Worm (Caenorhabditis elegans): Measurements from ENCODE around the gene mrp-1.

Gene mrp-1

DNA sequence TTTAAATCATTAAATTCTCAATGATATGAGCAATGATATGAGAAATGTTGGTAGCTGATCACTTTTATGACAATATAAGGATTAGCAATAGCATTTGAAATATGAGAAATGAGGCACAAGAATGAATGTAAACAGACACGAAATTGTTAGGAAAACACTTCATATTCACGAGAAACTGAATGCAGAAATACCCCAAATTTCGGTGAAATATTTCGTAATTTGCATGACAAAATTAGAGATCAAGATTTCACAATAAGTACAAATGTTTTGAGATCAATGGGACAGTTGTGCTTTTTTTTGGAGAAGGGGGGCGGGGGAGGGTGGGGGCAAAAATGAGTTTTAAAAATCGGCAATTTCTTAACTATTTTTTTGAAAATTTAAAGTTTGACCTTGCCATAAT is 51.3 kb downstream of the mrp-1 start:
- TF ChIP-seq F39B2.1 (GFP tag; IDR thresholded peaks at IDR 0.05), result no peak
- no peak for TF ChIP-seq ztf-3 (GFP tag; optimal IDR thresholded peaks at IDR 0.05)
- no peak for TF ChIP-seq atf-7 (tag; optimal IDR thresholded peaks at IDR 0.05)
- TF ChIP-seq rcor-1 (GFP tag; IDR thresholded peaks at IDR 0.05), result no peak
- TF ChIP-seq sptf-2 (GFP tag; optimal IDR thresholded peaks at IDR 0.05), result no peak
- TF ChIP-seq pha-4 (tag; optimal IDR thresholded peaks at IDR 0.05), result no peak

DNA sequence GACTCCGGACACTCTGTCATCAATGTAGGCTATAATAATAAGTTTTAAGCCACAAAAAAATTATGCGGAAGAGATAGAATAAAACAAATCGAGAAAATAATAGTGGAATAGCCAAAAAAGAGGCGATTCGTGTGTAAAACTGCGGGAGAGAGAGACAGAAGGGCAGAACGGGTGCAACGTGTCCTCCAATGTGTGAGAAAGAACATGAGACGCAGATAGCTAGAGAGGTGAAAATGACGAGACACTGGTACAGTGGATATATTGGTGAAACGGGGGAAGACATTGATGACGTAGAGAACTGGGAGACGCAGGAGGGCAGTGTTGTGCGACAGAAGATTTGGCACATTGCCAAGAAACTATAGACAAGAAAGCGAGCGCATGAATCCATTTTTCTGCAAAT is 52.0 kb downstream of the mrp-1 start, which contains the start of gene F28C10.3:
Gene F28C10.3, minus strand, starts transcription at position 101 of the 400 bp plus-strand sequence.
- TF ChIP-seq die-1 (tag; optimal IDR thresholded peaks at IDR 0.05) (peak; percentile 42), unc-62 (GFP tag; optimal IDR thresholded peaks at IDR 0.05) (peak; percentile 5), madf-10 (tag; optimal IDR thresholded peaks at IDR 0.05) (peak; percentile 18), zfh-2 (GFP tag; conservative IDR thresholded peaks at IDR 0.05) (peak; percentile 49; the same call in 1 of the 2 replicates), snpc-4 (GFP tag; optimal IDR thresholded peaks at IDR 0.05) (no peak), snpc-4 (tag; optimal IDR thresholded peaks at IDR 0.05) (peak in 1 of 4 experiments; percentile 6), K12H6.12 (tag; optimal IDR thresholded peaks at IDR 0.05) (peak; percentile 56), attf-5 (GFP tag; optimal IDR thresholded peaks at IDR 0.05) (peak; percentile 28), ZK185.1 (tag; optimal IDR thresholded peaks at IDR 0.05; ENCODE audit: poor library complexity, severe bottlenecking) (peak; percentile 38), lir-1 (GFP tag; conservative IDR thresholded peaks at IDR 0.05) (no peak), F57C9.4 (tag; optimal IDR thresholded peaks at IDR 0.05) (no peak), ceh-27 (GFP tag; optimal IDR thresholded peaks at IDR 0.05) (peak; percentile 59), F49E8.2 (tag; optimal IDR thresholded peaks at IDR 0.05; ENCODE audit: insufficient read depth) (no peak), gei-17 (GFP tag; optimal IDR thresholded peaks at IDR 0.05) (peak; percentile 43), nfya-2 (GFP tag; IDR thresholded peaks at IDR 0.05) (no peak), rec-8 (tag; optimal IDR thresholded peaks at IDR 0.05) (no peak), madf-3 (GFP tag; IDR thresholded peaks at IDR 0.05) (no peak), dox-1 (GFP tag; IDR thresholded peaks at IDR 0.05) (no peak), cebp-1 (GFP tag; IDR thresholded peaks at IDR 0.05) (no peak), cebp-1 (tag; optimal IDR thresholded peaks at IDR 0.05) (peak; percentile 67), mxl-1 (tag; optimal IDR thresholded peaks at IDR 0.05) (no peak), atf-7 (tag; optimal IDR thresholded peaks at IDR 0.05) (peak; percentile 60), let-607 (tag; optimal IDR thresholded peaks at IDR 0.05) (peak in 1 of 2 experiments; percentile 22), tbp1 (GFP tag; optimal IDR thresholded peaks at IDR 0.05) (peak; percentile 8), somi-1 (GFP tag; optimal IDR thresholded peaks at IDR 0.05) (peak; percentile 18), ztf-26 (tag; optimal IDR thresholded peaks at IDR 0.05) (peak; percentile 24), hmg-1.2 (GFP tag; IDR thresholded peaks at IDR 0.05) (peak; percentile 67; the same call in 1 of the 2 replicates)

DNA sequence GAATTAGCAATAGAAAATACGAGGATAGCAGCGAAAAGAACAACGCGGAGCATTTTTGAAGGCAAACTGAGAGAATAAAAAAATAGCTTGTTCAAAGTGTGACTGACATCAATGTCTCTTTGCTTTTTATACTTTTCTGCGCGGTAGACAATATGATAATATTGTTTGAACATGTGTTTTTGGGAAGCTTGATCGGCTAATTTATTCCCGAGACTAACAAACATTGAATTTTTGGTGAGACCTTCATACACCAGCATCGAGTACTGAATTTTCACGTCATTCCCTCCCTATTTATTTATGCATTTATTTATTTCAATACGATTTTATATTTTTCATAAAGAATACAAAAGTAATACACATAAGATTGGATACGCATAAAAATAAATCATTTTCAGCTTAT is 56.8 kb downstream of the mrp-1 start, which contains the start of gene B0310.6:
Gene B0310.6, minus strand, starts transcription at position 101 of the 400 bp plus-strand sequence.
- no peak for TF ChIP-seq B0336.3 (GFP tag; IDR thresholded peaks at IDR 0.05)
- no peak for TF ChIP-seq ceh-100 (GFP tag; IDR thresholded peaks at IDR 0.05)
- TF ChIP-seq ztf-6 (GFP tag; IDR thresholded peaks at IDR 0.05), result no peak
- no peak for TF ChIP-seq tbp1 (GFP tag; optimal IDR thresholded peaks at IDR 0.05)
- no peak for TF ChIP-seq cebp-2 (GFP tag; IDR thresholded peaks at IDR 0.05)
- no peak for TF ChIP-seq F37B4.10 (GFP tag; IDR thresholded peaks at IDR 0.05)
- no peak for TF ChIP-seq let-526 (GFP tag; IDR thresholded peaks at IDR 0.05)
- no peak for TF ChIP-seq madf-10 (tag; optimal IDR thresholded peaks at IDR 0.05)
- no peak for TF ChIP-seq xnd-1 (tag; optimal IDR thresholded peaks at IDR 0.05)
- no peak for TF ChIP-seq die-1 (tag; optimal IDR thresholded peaks at IDR 0.05)
- no peak for TF ChIP-seq snpc-3.4 (tag; optimal IDR thresholded peaks at IDR 0.05)
- no peak for TF ChIP-seq madf-6 (GFP tag; IDR thresholded peaks at IDR 0.05)
- no peak for TF ChIP-seq attf-5 (GFP tag; optimal IDR thresholded peaks at IDR 0.05)
- TF ChIP-seq ama-1 (optimal IDR thresholded peaks at IDR 0.05), result no peak
- no peak for TF ChIP-seq ama-1 (GFP tag; optimal IDR thresholded peaks at IDR 0.05)
- no peak for TF ChIP-seq ets-4 (GFP tag; optimal IDR thresholded peaks at IDR 0.05)
- no peak for TF ChIP-seq lin-35 (GFP tag; optimal IDR thresholded peaks at IDR 0.05)
